Fruit fly (Drosophila melanogaster) whole organism, wandering third instar larva: ENCODE data around the gene osp.

ENCODE experiments used
- Abd-B ChIP-seq: fragments of >200 bp; optimal IDR thresholded peaks from 2 replicates; lab custom pipeline; 2017; ENCODE audit warnings: missing biosample characterization, missing genetic modification characterization
- CG32264 ChIP-seq: fragments of 200-800 bp; sonication (Bioruptor generic); optimal IDR thresholded peaks from 2 replicates; lab custom pipeline; 2016; ENCODE audit warnings: missing biosample characterization, missing genetic modification characterization
- Myc ChIP-seq: fragments of >200 bp; optimal IDR thresholded peaks from 2 replicates; lab custom pipeline; 2017
- Rel ChIP-seq, 2 experiments: fragments of 200-800 bp; sonication (Bioruptor generic) in 1 of 2; optimal IDR thresholded peaks; 2 replicates in 1 of 2; 3 replicates in 1 of 2; lab custom pipeline; 2016 to 2019; ENCODE audit warnings: mild to moderate bottlenecking in 2 of 2, missing biosample characterization in 2 of 2, missing genetic modification characterization in 2 of 2, moderate library complexity in 1 of 2
- br ChIP-seq: fragments of 200-800 bp; sonication (Bioruptor generic); optimal IDR thresholded peaks from 2 replicates; lab custom pipeline; 2016; ENCODE audit warnings: missing biosample characterization, missing genetic modification characterization
- brk ChIP-seq: fragments of 200-800 bp; sonication (Bioruptor generic); optimal IDR thresholded peaks from 2 replicates; lab custom pipeline; 2016; ENCODE audit warnings: missing biosample characterization, mild to moderate bottlenecking, missing genetic modification characterization
- fru ChIP-seq: fragments of 200-800 bp; sonication (Bioruptor generic); optimal IDR thresholded peaks from 3 replicates; lab custom pipeline; 2016; ENCODE audit warnings: missing biosample characterization, mild to moderate bottlenecking, missing genetic modification characterization
- h ChIP-seq: fragments of 200-800 bp; sonication (Bioruptor generic); optimal IDR thresholded peaks from 3 replicates; lab custom pipeline; 2016; ENCODE audit warnings: missing biosample characterization, mild to moderate bottlenecking, missing genetic modification characterization
- lola ChIP-seq: fragments of >200 bp; optimal IDR thresholded peaks from 2 replicates; lab custom pipeline; 2017; ENCODE audit warnings: missing biosample characterization, missing genetic modification characterization
- woc ChIP-seq: sonication (Bioruptor generic); optimal IDR thresholded peaks from 2 replicates; lab custom pipeline; 2016; ENCODE audit warnings: missing biosample characterization, mild to moderate bottlenecking, missing genetic modification characterization

DNA sequence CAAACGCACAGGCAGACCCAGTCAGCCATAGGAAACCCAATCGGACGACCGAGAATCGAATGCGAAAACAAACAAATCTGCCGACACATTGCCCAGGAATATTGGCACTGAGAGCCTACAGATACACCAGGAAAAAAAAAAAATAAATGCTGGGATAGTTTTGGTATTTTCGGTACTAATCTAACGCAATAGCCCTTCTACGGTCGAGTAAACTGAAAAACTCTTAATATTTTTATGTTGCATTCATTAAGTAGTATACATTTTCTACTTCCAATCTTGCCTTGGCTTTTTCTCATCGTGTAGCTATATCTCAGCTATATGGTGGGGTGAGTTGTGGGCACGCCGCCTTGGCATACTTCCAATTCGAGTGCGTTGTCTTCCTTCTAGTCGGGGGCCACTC is 69.5 kb downstream of the osp start:
- TF ChIP-seq fru (peak; percentile 3), br (GFP tag; lab: Kevin White, UChicago) (no peak), Abd-B (no peak), Myc (lab: Kevin White, UChicago) (no peak), CG32264 (GFP tag; lab: Kevin White, UChicago) (no peak), h (GFP tag; lab: Kevin White, UChicago) (no peak), brk (GFP tag; lab: Kevin White, UChicago) (no peak), woc (no peak), lola (GFP tag; lab: Kevin White, UChicago) (no peak), Rel (GFP tag; optimal IDR thresholded peaks at IDR 0.05; lab: Kevin White, UChicago) (no peak), Rel (tag; optimal IDR thresholded peaks at IDR 0.05; lab: Kevin White, UChicago) (no peak)
